ENCODE assay signal across 1 fruit fly cellular context in genomic region chr3L:2838191-2838803, dm6.
TF ChIP-seq lines count a peak whose summit lies in the region.

No protein-coding gene starts in this region.

TF ChIP-seq in whole organism, prepupa, 60 proteins besides CTCF, POLR2A, EP300 and RAD21 (continued from another document):
- TF ChIP-seq CG11294 (GFP tag; IDR thresholded peaks at IDR 0.05; lab: Robert Waterston, UW) (no peak), Eip75B (GFP tag; optimal IDR thresholded peaks at IDR 0.05; lab: Kevin White, UChicago) (peak; percentile 34), CG7368 (GFP tag; optimal IDR thresholded peaks at IDR 0.05; lab: Kevin White, UChicago) (no peak), Sox15 (GFP tag; optimal IDR thresholded peaks at IDR 0.05; lab: Kevin White, UChicago) (no peak), Smox (GFP tag; optimal IDR thresholded peaks at IDR 0.05; lab: Kevin White, UChicago) (peak; percentile 57), Blimp-1 (GFP tag; optimal IDR thresholded peaks at IDR 0.05; lab: Kevin White, UChicago) (no peak), fd85E (GFP tag; optimal IDR thresholded peaks at IDR 0.05; lab: Kevin White, UChicago) (no peak), dsx (GFP tag; optimal IDR thresholded peaks at IDR 0.05; lab: Kevin White, UChicago; ENCODE audit: poor library complexity, severe bottlenecking) (no peak), ss (GFP tag; optimal IDR thresholded peaks at IDR 0.05; lab: Kevin White, UChicago) (peak; percentile 33 to 43), CG31627 (GFP tag; optimal IDR thresholded peaks at IDR 0.05; lab: Kevin White, UChicago) (peak; percentile 25), OdsH (GFP tag; optimal IDR thresholded peaks at IDR 0.05; lab: Kevin White, UChicago) (peak; percentile 44), lz (GFP tag; optimal IDR thresholded peaks at IDR 0.05; lab: Kevin White, UChicago) (peak; percentile 33), CG1621 (tag; optimal IDR thresholded peaks at IDR 0.05; lab: Kevin White, UChicago) (no peak), Ets96B (tag; optimal IDR thresholded peaks at IDR 0.05; lab: Kevin White, UChicago) (peak; percentile 62), CG11762 (GFP tag; optimal IDR thresholded peaks at IDR 0.05; lab: Kevin White, UChicago; ENCODE audit: insufficient read depth) (peak; percentile 6), acj6 (GFP tag; optimal IDR thresholded peaks at IDR 0.05; lab: Kevin White, UChicago) (peak; percentile 38), cyc (GFP tag; optimal IDR thresholded peaks at IDR 0.05; lab: Kevin White, UChicago) (peak; percentile 62), spab (GFP tag; optimal IDR thresholded peaks at IDR 0.05; lab: Kevin White, UChicago) (peak; percentile 38), Hr38 (GFP tag; optimal IDR thresholded peaks at IDR 0.05; lab: Kevin White, UChicago) (no peak), topi (GFP tag; optimal IDR thresholded peaks at IDR 0.05; lab: Kevin White, UChicago) (peak; percentile 74), Eip93F (GFP tag; optimal IDR thresholded peaks at IDR 0.05; lab: Kevin White, UChicago) (no peak), CG6854 (GFP tag; optimal IDR thresholded peaks at IDR 0.05; lab: Kevin White, UChicago) (no peak), CG8632 (GFP tag; optimal IDR thresholded peaks at IDR 0.05; lab: Kevin White, UChicago) (peak; percentile 19), CG8119 (GFP tag; IDR thresholded peaks at IDR 0.05; lab: Robert Waterston, UW) (no peak), Gug (GFP tag; IDR thresholded peaks at IDR 0.05; lab: Robert Waterston, UW) (no peak), Sox14 (GFP tag; optimal IDR thresholded peaks at IDR 0.05; lab: Kevin White, UChicago) (no peak), CG10631 (GFP tag; optimal IDR thresholded peaks at IDR 0.05; lab: Kevin White, UChicago) (peak; percentile 38), Lpt (GFP tag; optimal IDR thresholded peaks at IDR 0.05; lab: Kevin White, UChicago) (no peak), fd59A (GFP tag; optimal IDR thresholded peaks at IDR 0.05; lab: Kevin White, UChicago) (no peak), achi (GFP tag; optimal IDR thresholded peaks at IDR 0.05; lab: Kevin White, UChicago) (peak; percentile 22), CG32006 (GFP tag; optimal IDR thresholded peaks at IDR 0.05; lab: Kevin White, UChicago) (peak; percentile 21)
